Worm (Caenorhabditis elegans): ENCODE results near the gene osm-9.

DNA sequence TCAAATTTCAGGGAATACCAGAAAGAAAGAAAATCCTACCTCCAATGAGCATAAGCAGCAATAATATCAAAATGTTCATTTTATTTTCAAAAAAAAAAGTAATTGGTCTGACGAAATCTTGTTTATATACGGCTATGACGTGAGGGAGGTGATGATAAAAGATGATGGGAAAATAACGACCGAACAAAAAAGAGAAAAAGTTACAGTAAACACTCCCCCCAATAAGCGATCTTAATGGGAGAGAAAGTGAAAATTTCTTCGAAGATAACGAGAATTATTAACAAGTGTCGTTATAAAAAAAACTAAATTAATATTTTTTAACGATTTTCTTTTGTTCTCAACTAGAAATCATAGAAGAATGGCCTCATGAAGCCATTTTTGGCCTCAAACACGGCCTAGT, 42.7 kb upstream of the osm-9 start, which contains the start of gene Y37E11B.7:
- TF ChIP-seq ama-1 (optimal IDR thresholded peaks at IDR 0.05) (no peak), flt-1 (GFP tag; IDR thresholded peaks at IDR 0.05) (no peak), scrt-1 (GFP tag; IDR thresholded peaks at IDR 0.05) (no peak), aly-1 (tag; optimal IDR thresholded peaks at IDR 0.05) (no peak), hnd-1 (tag; optimal IDR thresholded peaks at IDR 0.05) (no peak), tbx-37 (GFP tag; conservative IDR thresholded peaks at IDR 0.05) (no peak)

Measured in whole organism, early embryonic.